Fruit fly (Drosophila melanogaster) whole organism, prepupa: ENCODE data around the gene Mgstl.
A peak's percentile ranks its signal among the peaks of the same experiment; 100 is the strongest.

ENCODE experiments used
- CG16779 ChIP-seq: fragments of 200-800 bp; sonication (Bioruptor generic); optimal IDR thresholded peaks from 3 replicates; lab custom pipeline; 2017; ENCODE audit warnings: missing biosample characterization, mild to moderate bottlenecking, missing genetic modification characterization
- CG3032 ChIP-seq: fragments of 200-800 bp; optimal IDR thresholded peaks from 2 replicates; lab custom pipeline; 2019; ENCODE audit warnings: missing biosample characterization, mild to moderate bottlenecking, missing genetic modification characterization, moderate library complexity
- CG34406 ChIP-seq: fragments of 200-800 bp; sonication (Bioruptor generic); optimal IDR thresholded peaks from 3 replicates; lab custom pipeline; 2016; ENCODE audit warnings: missing biosample characterization, missing genetic modification characterization
- CG6163 ChIP-seq: fragments of 200-800 bp; sonication (Bioruptor generic); IDR thresholded peaks from 3 replicates; pipeline ENCODE4 v1.3.6; 2022; ENCODE audit warnings: missing biosample characterization, missing genetic modification characterization
- CG6854 ChIP-seq: fragments of 200-800 bp; sonication (Bioruptor generic); optimal IDR thresholded peaks from 2 replicates; lab custom pipeline; 2017; ENCODE audit warnings: missing biosample characterization, mild to moderate bottlenecking, missing genetic modification characterization
- Hr39 ChIP-seq: fragments of 200-800 bp; sonication (Bioruptor generic); optimal IDR thresholded peaks from 2 replicates; lab custom pipeline; 2016; ENCODE audit warnings: missing biosample characterization, missing genetic modification characterization
- Sox14 ChIP-seq: fragments of 200-800 bp; sonication (Bioruptor generic); optimal IDR thresholded peaks from 3 replicates; lab custom pipeline; 2016; ENCODE audit warnings: missing biosample characterization, missing genetic modification characterization
- Sox15 ChIP-seq: fragments of 200-800 bp; sonication (Bioruptor generic); optimal IDR thresholded peaks from 3 replicates; lab custom pipeline; 2016; ENCODE audit warnings: missing biosample characterization, missing genetic modification characterization
- cyc ChIP-seq: fragments of 200-800 bp; sonication (Bioruptor generic); optimal IDR thresholded peaks from 3 replicates; lab custom pipeline; 2016; ENCODE audit warnings: missing biosample characterization, missing genetic modification characterization
- ss ChIP-seq, 2 experiments: fragments of 200-800 bp; sonication (Bioruptor generic); optimal IDR thresholded peaks; 2 replicates in 1 of 2; 3 replicates in 1 of 2; lab custom pipeline; 2017 to 2018; ENCODE audit warnings: mild to moderate bottlenecking in 2 of 2, missing biosample characterization in 2 of 2, missing genetic modification characterization in 2 of 2, moderate library complexity in 1 of 2
- svp ChIP-seq: fragments of 200-800 bp; sonication (Bioruptor generic); peaks from one replicate; lab custom pipeline; 2016; ENCODE audit warnings: missing biosample characterization, missing genetic modification characterization

dm6 chrX:21065775-21066174 lies 23.9 kb downstream of the Mgstl start:
- TF ChIP-seq svp = peak; percentile 38
- no peak for TF ChIP-seq cyc
- no peak for TF ChIP-seq Sox14
- TF ChIP-seq CG16779 = no peak
- TF ChIP-seq Hr39 (GFP tag; lab: Kevin White, UChicago) = no peak
- no peak for TF ChIP-seq ss (GFP tag; optimal IDR thresholded peaks at IDR 0.05; lab: Kevin White, UChicago)
- TF ChIP-seq CG3032 (tag; lab: Kevin White, UChicago) = no peak
- TF ChIP-seq CG34406 (GFP tag; lab: Kevin White, UChicago) = no peak
- TF ChIP-seq CG6163 (GFP tag; lab: Robert Waterston, UW) = no peak
- no peak for TF ChIP-seq Sox15 (GFP tag; lab: Kevin White, UChicago)
- TF ChIP-seq CG6854 (GFP tag; lab: Kevin White, UChicago) = no peak
